Fruit fly (Drosophila melanogaster): ENCODE data around the gene AdoR.

AdoR gene

dm6 chr3R:30179934-30180333 lies 30.5 kb upstream of the AdoR start, which contains the start of gene Bet5 (continued):
- TF ChIP-seq gfzf (GFP tag; optimal IDR thresholded peaks at IDR 0.05), result peak; percentile 48
- TF ChIP-seq CG4328 (GFP tag; optimal IDR thresholded peaks at IDR 0.05), result no peak
- TF ChIP-seq bbx (GFP tag; IDR thresholded peaks at IDR 0.05; ENCODE audit: partially characterized antibody), result peak; percentile 17; the same call in 1 of the 2 replicates
- no peak for TF ChIP-seq Dip3 (GFP tag; optimal IDR thresholded peaks at IDR 0.05)
- no peak for TF ChIP-seq CG6272 (GFP tag; IDR thresholded peaks at IDR 0.05)
- no peak for TF ChIP-seq nau (GFP tag; optimal IDR thresholded peaks at IDR 0.05)
- no peak for TF ChIP-seq CG14441 (GFP tag; IDR thresholded peaks at IDR 0.05)
- no peak for TF ChIP-seq Hey (tag; optimal IDR thresholded peaks at IDR 0.05)
- no peak for TF ChIP-seq Nf-YB (GFP tag; optimal IDR thresholded peaks at IDR 0.05)
- TF ChIP-seq kni (GFP tag; optimal IDR thresholded peaks at IDR 0.05), result no peak
- TF ChIP-seq Pdp1 (GFP tag; optimal IDR thresholded peaks at IDR 0.05), result peak in 1 of 2 experiments; percentile 7
- no peak for TF ChIP-seq btn (GFP tag; optimal IDR thresholded peaks at IDR 0.05)
- no peak for TF ChIP-seq CG1792 (GFP tag; optimal IDR thresholded peaks at IDR 0.05)
- TF ChIP-seq zen2 (GFP tag; IDR thresholded peaks at IDR 0.05; ENCODE audit: partially characterized antibody), result no peak
- no peak for TF ChIP-seq CG12236 (GFP tag; optimal IDR thresholded peaks at IDR 0.05)
- TF ChIP-seq B-H2 (GFP tag; optimal IDR thresholded peaks at IDR 0.05), result no peak
- TF ChIP-seq unpg (GFP tag; optimal IDR thresholded peaks at IDR 0.05), result no peak
- peak; percentile 89 for TF ChIP-seq Myb (GFP tag; optimal IDR thresholded peaks at IDR 0.05)
- peak; percentile 33 for TF ChIP-seq sd (tag; optimal IDR thresholded peaks at IDR 0.05)
- peak; percentile 13 for TF ChIP-seq HmgZ (tag; optimal IDR thresholded peaks at IDR 0.05)
- peak; percentile 56 for TF ChIP-seq CG13287 (GFP tag; IDR thresholded peaks at IDR 0.05; ENCODE audit: partially characterized antibody)
- TF ChIP-seq ttk (GFP tag; IDR thresholded peaks at IDR 0.05), result no peak
- no peak for TF ChIP-seq ato (GFP tag; IDR thresholded peaks at IDR 0.05; ENCODE audit: partially characterized antibody)
- TF ChIP-seq gsb-n (tag; optimal IDR thresholded peaks at IDR 0.05), result no peak
- peak; percentile 12; the same call in 1 of the 2 replicates for TF ChIP-seq CG3847 (GFP tag; IDR thresholded peaks at IDR 0.05)
- no peak for TF ChIP-seq Fer2 (tag; optimal IDR thresholded peaks at IDR 0.05)
- TF ChIP-seq stwl (tag; optimal IDR thresholded peaks at IDR 0.05), result peak; percentile 80
- TF ChIP-seq HLH3B (GFP tag; IDR thresholded peaks at IDR 0.05), result no peak
- peak; percentile 91 to 95 for TF ChIP-seq crp (GFP tag; optimal IDR thresholded peaks at IDR 0.05)
- no peak for TF ChIP-seq onecut (GFP tag; IDR thresholded peaks at IDR 0.05)
- no peak for TF ChIP-seq seq (GFP tag; IDR thresholded peaks at IDR 0.05)
- TF ChIP-seq dmrt11E (tag; optimal IDR thresholded peaks at IDR 0.05), result no peak
- no peak for TF ChIP-seq CG8944 (GFP tag; optimal IDR thresholded peaks at IDR 0.05)
- no peak for TF ChIP-seq CG6175 (GFP tag; IDR thresholded peaks at IDR 0.05)
- no peak for TF ChIP-seq Side (GFP tag; optimal IDR thresholded peaks at IDR 0.05)
- no peak for TF ChIP-seq inv (GFP tag; IDR thresholded peaks at IDR 0.05; ENCODE audit: partially characterized antibody)
- peak; percentile 52; the same call in 2 of the 4 replicates for TF ChIP-seq Dll (GFP tag; IDR thresholded peaks at IDR 0.05; ENCODE audit: partially characterized antibody)
- TF ChIP-seq abd-A (tag; optimal IDR thresholded peaks at IDR 0.05), result no peak
- no peak for TF ChIP-seq D19B (GFP tag; optimal IDR thresholded peaks at IDR 0.05)
- TF ChIP-seq Hmx (GFP tag; optimal IDR thresholded peaks at IDR 0.05), result no peak
- no peak for TF ChIP-seq pita (GFP tag; optimal IDR thresholded peaks at IDR 0.05)
- no peak for TF ChIP-seq slp2 (GFP tag; optimal IDR thresholded peaks at IDR 0.05)
- TF ChIP-seq CG2116 (GFP tag; optimal IDR thresholded peaks at IDR 0.05), result peak; percentile 12
- TF ChIP-seq CG33213 (GFP tag; optimal IDR thresholded peaks at IDR 0.05), result no peak
- TF ChIP-seq CG9876 (GFP tag; optimal IDR thresholded peaks at IDR 0.05), result no peak
- TF ChIP-seq jing (GFP tag; optimal IDR thresholded peaks at IDR 0.05), result no peak
- no peak for TF ChIP-seq CG6654 (GFP tag; optimal IDR thresholded peaks at IDR 0.05)
- peak; percentile 60 for TF ChIP-seq Sin3A (optimal IDR thresholded peaks at IDR 0.05)
- no peak for TF ChIP-seq CG3281 (GFP tag; optimal IDR thresholded peaks at IDR 0.05)
- no peak for TF ChIP-seq CG9215 (GFP tag; IDR thresholded peaks at IDR 0.05)
- TF ChIP-seq pfk (GFP tag; optimal IDR thresholded peaks at IDR 0.05), result no peak

Measured in whole organism, embryonic.